Worm (Caenorhabditis elegans): ENCODE data around the gene ndab-2.
A peak's percentile ranks its signal among the peaks of the same experiment; 100 is the strongest.

Gene ndab-2

DNA sequence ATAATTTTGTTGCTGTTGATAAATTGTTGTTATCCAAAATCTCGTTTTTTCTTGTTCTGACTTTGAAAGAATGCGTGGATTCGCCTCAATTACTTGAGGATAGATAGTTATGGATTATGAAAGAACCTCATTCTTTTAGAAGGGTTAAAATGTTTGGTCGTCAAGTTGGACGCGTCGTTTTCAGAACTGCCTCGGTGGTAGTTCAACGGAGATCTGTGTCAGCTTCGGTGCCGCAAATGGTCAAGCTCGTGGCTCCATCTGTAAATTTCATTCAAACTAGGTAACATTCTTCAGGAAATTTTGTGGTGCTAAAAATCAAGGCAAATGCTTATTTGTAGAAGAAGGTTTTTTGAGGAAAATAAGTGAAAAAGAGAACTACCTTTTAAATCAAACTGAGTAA is at the start of gene ndab-2:
ndab-2 (plus strand) TSS at position 140 of the 400 bp plus-strand sequence.
- TF ChIP-seq nhr-237 (tag; optimal IDR thresholded peaks at IDR 0.05) (no peak), unc-39 (tag; optimal IDR thresholded peaks at IDR 0.05) (no peak), drap-1 (GFP tag; optimal IDR thresholded peaks at IDR 0.05) (no peak), bed-3 (GFP tag; optimal IDR thresholded peaks at IDR 0.05) (no peak), flh-1 (GFP tag; optimal IDR thresholded peaks at IDR 0.05) (no peak), pha-4 (tag; optimal IDR thresholded peaks at IDR 0.05) (no peak), nhr-12 (tag; optimal IDR thresholded peaks at IDR 0.05) (no peak), mep-1 (tag; optimal IDR thresholded peaks at IDR 0.05) (no peak), nhr-2 (tag; optimal IDR thresholded peaks at IDR 0.05) (no peak), ces-1 (GFP tag; optimal IDR thresholded peaks at IDR 0.05) (no peak), ham-2 (GFP tag; optimal IDR thresholded peaks at IDR 0.05) (no peak)

DNA sequence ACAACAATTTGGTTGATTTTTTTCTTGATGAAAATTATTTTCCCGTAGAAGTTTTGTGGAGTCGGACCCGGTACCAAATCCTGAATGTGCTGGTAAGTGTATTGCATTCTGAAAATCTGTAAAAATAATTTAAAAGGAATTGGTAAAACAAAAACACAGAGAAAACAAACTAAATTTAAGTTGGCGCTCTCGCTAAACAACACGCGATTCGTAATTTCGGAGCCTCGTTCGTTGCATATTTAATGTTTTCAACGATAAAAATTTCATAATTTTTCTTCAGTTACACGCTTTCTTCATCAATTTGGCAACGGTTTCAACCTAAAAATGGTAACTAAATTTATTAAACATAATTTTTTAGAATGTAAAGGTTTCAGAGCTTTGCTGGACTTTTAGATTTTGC is 47.0 kb upstream of the ndab-2 start, which contains the start of the genes pot-1 and ggtb-1:
pot-1 (minus strand) TSS at position 120 of the 400 bp plus-strand sequence.
ggtb-1 (plus strand) TSS at position 208 of the 400 bp plus-strand sequence.
- no peak for TF ChIP-seq mls-2 (tag; optimal IDR thresholded peaks at IDR 0.05)
- TF ChIP-seq ces-1 (GFP tag; optimal IDR thresholded peaks at IDR 0.05): peak; percentile 27

DNA sequence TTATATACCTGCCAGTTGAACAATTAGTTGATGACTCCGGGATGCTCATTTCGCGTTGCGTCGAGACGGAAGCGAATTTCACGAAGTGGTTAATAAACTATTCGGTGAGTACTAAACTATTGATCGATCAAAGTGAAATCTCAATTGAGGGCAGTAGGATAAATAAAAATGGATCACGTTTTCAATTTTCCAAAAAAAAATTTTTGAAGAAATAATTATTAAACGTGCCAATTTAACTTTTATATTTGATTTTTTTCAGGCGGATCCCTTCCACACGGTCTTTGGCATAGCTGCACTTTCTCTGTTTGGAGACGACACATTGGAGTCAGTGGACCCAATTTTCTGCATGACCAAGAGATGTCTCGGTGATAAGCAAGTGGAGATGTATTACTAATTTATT is 44.5 kb upstream of the ndab-2 start, which contains the start of gene B0280.17:
B0280.17 (minus strand) TSS at position 101 of the 400 bp plus-strand sequence.
- TF ChIP-seq nhr-76 (tag; optimal IDR thresholded peaks at IDR 0.05): no peak
- TF ChIP-seq pha-4 (tag; optimal IDR thresholded peaks at IDR 0.05): no peak
- no peak for TF ChIP-seq ztf-11 (tag; optimal IDR thresholded peaks at IDR 0.05)
- no peak for TF ChIP-seq blmp-1 (tag; optimal IDR thresholded peaks at IDR 0.05)
- TF ChIP-seq elt-3 (tag; optimal IDR thresholded peaks at IDR 0.05): no peak
- TF ChIP-seq M03D4.4 (tag; optimal IDR thresholded peaks at IDR 0.05): no peak
- no peak for TF ChIP-seq lsy-2 (tag; optimal IDR thresholded peaks at IDR 0.05)
- TF ChIP-seq mls-2 (tag; optimal IDR thresholded peaks at IDR 0.05): no peak
- no peak for TF ChIP-seq bed-3 (GFP tag; optimal IDR thresholded peaks at IDR 0.05)

DNA sequence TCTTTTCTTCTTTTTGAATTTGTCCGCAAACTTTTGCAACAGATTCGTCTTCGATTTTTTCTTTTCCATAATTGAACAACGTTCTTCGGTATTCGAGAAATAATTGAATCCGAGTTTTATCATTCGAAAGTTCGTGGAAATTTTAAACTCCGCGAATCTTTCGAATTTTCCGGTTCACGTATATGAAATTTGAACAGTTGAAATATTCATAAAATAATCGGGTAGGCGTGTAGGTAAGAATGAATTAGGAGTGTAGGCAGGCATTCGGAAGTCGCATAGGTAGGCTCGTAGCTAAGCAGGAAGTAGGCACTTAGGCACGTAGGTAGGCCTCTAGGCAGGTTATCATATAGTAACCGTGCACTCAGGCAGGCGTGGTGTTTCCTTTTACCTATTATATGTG is 42.4 kb upstream of the ndab-2 start, which contains the start of gene B0280.11:
B0280.11 (minus strand) TSS at position 101 of the 400 bp plus-strand sequence.
- TF ChIP-seq zip-8 (tag; optimal IDR thresholded peaks at IDR 0.05) (no peak), blmp-1 (tag; optimal IDR thresholded peaks at IDR 0.05) (no peak), elt-3 (tag; optimal IDR thresholded peaks at IDR 0.05) (no peak), lsy-2 (tag; optimal IDR thresholded peaks at IDR 0.05) (no peak), nhr-237 (tag; optimal IDR thresholded peaks at IDR 0.05) (no peak), flh-1 (GFP tag; optimal IDR thresholded peaks at IDR 0.05) (no peak), pha-4 (tag; optimal IDR thresholded peaks at IDR 0.05) (no peak), lin-13 (tag; optimal IDR thresholded peaks at IDR 0.05) (no peak)

DNA sequence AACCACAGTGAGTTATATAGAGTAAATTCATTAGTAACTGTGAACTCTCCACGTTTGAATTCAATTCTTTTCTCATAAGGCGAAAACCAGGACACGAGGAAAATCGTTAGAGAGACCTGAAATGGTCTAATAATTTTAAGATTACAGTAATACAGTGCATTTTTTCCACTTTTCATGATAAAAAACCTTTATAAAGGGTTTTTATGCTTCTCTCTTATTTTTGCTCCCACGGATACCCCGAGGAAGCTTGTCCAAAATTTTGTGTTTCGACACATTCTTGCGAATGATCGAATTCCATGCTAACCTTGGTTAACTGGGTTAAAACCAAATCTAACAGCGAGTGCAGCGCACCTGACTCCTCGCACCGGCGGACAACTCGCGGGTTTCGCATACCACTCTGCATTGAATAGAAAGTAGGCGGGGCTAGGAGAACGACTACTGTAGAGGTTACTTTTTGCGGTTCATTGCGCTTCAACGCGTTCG is 40.3 kb upstream of the ndab-2 start:
- TF ChIP-seq ceh-83 (GFP tag; optimal IDR thresholded peaks at IDR 0.05) (peak; percentile 74), sem-2 (GFP tag; optimal IDR thresholded peaks at IDR 0.05) (no peak)

DNA sequence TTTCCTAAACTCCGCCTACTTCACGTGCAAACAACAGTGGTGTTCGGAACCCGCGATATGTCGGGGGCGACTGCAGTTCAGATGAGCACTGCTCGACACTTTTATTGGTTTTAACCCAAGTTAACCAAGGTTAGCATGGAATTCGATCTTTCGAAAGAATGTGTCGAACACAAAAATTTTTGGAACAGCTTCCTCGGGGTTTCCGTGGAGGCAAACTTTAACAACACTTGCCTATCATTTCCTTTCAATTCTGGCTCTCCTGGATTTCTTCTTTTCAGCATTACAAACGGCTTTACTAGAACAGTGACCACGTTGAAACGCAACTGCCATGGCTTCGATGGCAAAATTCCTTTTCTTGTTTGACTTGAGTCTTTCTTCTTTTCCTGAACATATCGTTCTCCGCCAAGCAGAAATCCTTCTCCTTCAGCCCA is 39.3 kb upstream of the ndab-2 start:
- no peak for TF ChIP-seq ztf-11 (tag; optimal IDR thresholded peaks at IDR 0.05)
- TF ChIP-seq hlh-1 (tag; optimal IDR thresholded peaks at IDR 0.05): peak; percentile 19

DNA sequence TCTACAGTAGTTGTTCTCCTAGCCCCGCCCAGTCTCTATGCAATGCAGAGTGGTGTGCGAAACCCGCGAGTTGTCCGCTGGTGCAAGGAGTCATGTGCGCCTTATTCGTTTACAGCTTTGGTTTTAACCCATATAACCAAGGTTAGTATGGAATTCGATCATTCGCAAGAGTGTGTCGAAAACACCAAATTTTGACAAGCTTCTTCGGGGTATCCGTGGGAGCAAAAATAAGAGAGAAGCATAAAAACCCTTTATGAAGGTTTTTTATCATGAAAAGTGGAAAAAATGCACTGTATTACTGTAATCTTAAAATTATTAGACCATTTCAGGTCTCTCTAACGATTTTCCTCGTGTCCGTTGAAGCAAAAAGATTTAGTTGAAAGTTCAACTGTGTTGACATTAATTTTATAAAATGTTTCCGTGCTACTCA is 38.4 kb upstream of the ndab-2 start:
- TF ChIP-seq ham-2 (GFP tag; optimal IDR thresholded peaks at IDR 0.05) (no peak), tbx-8 (GFP tag; optimal IDR thresholded peaks at IDR 0.05) (no peak), ces-1 (GFP tag; optimal IDR thresholded peaks at IDR 0.05) (peak; percentile 5), nhr-76 (tag; optimal IDR thresholded peaks at IDR 0.05) (no peak)

DNA sequence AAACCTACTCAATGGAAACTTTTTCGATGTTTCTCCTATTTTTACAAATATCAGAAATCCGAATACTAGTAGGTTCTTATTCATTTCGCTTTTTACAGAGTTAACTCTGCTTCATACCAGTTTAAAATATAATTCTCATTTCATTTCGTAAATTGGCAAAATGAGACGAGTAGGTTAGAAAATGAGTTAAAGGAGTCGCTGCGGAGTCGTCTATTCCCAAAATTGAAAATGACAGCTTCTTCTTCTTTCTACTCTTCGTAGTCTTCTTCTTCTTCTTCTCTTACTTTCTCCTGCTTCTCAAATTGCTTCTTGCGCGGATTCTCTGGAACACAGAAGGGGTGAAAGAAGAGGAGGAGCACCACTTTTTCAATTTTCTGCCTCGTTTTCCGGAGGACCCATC is 35.8 kb upstream of the ndab-2 start, which contains the start of gene glr-2:
glr-2 (minus strand) TSS at position 211 of the 400 bp plus-strand sequence.
- TF ChIP-seq drap-1 (GFP tag; optimal IDR thresholded peaks at IDR 0.05) (no peak), zip-8 (tag; optimal IDR thresholded peaks at IDR 0.05) (no peak), cnd-1 (tag; optimal IDR thresholded peaks at IDR 0.05) (no peak), bed-3 (GFP tag; optimal IDR thresholded peaks at IDR 0.05) (no peak), ces-1 (GFP tag; optimal IDR thresholded peaks at IDR 0.05) (peak; percentile 72), M03D4.4 (tag; optimal IDR thresholded peaks at IDR 0.05) (no peak), ham-2 (GFP tag; optimal IDR thresholded peaks at IDR 0.05) (no peak)
